Worm (Caenorhabditis elegans): ENCODE results near the gene ZK512.2.

ce11 chrIII:9177874-9178273 is 33.3 kb upstream of the ZK512.2 start:
- TF ChIP-seq nhr-12 (tag; optimal IDR thresholded peaks at IDR 0.05) (no peak), ceh-82 (tag; optimal IDR thresholded peaks at IDR 0.05) (no peak)

Data from whole organism, L2 larva.